ENCODE assay signal across 1 worm cellular context in genomic region chrIII:4018095-4018498, ce11.
TF ChIP-seq lines count a peak whose summit lies in the region.

No protein-coding gene starts in this region.

TF ChIP-seq in whole organism, L1 larva, 84 proteins besides CTCF, POLR2A, EP300 and RAD21 (continued from another document):
- no peak for TF ChIP-seq grh-1 (GFP tag; IDR thresholded peaks at IDR 0.05; lab: Robert Waterston, UW)
- TF ChIP-seq isw-1 (GFP tag; IDR thresholded peaks at IDR 0.05; lab: Robert Waterston, UW), result peak; percentile 68
- TF ChIP-seq ceh-8 (GFP tag; optimal IDR thresholded peaks at IDR 0.05; lab: Kevin White, UChicago), result peak; percentile 53
- no peak for TF ChIP-seq nhr-11 (tag; optimal IDR thresholded peaks at IDR 0.05; lab: Kevin White, UChicago)
- no peak for TF ChIP-seq ces-1 (GFP tag; optimal IDR thresholded peaks at IDR 0.05; lab: Kevin White, UChicago)
- peak; percentile 15 for TF ChIP-seq lir-3 (tag; optimal IDR thresholded peaks at IDR 0.05; lab: Kevin White, UChicago; ENCODE audit: poor library complexity)
